Fruit fly (Drosophila melanogaster) whole organism, wandering third instar larva: Measurements from ENCODE around the gene CG13481.

Source experiments
- Abd-B ChIP-seq: fragments of >200 bp; optimal IDR thresholded peaks from 2 replicates; lab custom pipeline; 2017; ENCODE audit warnings: missing biosample characterization, missing genetic modification characterization
- CG32264 ChIP-seq: fragments of 200-800 bp; sonication (Bioruptor generic); optimal IDR thresholded peaks from 2 replicates; lab custom pipeline; 2016; ENCODE audit warnings: missing biosample characterization, missing genetic modification characterization
- CG9705 ChIP-seq: fragments of 200-800 bp; sonication (Bioruptor generic); optimal IDR thresholded peaks from 2 replicates; lab custom pipeline; 2018; ENCODE audit warnings: missing biosample characterization, mild to moderate bottlenecking, missing genetic modification characterization
- CrebA ChIP-seq: fragments of 200-800 bp; sonication (Bioruptor generic); optimal IDR thresholded peaks from 2 replicates; lab custom pipeline; 2016; ENCODE audit warnings: missing biosample characterization, mild to moderate bottlenecking, missing genetic modification characterization, borderline replicate concordance
- Dfd ChIP-seq: fragments of >200 bp; optimal IDR thresholded peaks from 2 replicates; lab custom pipeline; 2017; ENCODE audit warnings: missing biosample characterization, missing genetic modification characterization
- Dif ChIP-seq: fragments of 200-275, 200-300 bp; sonication (Bioruptor generic); optimal IDR thresholded peaks from 2 replicates; lab custom pipeline; 2018; ENCODE audit warnings: missing biosample characterization, missing genetic modification characterization; ENCODE audit not compliant: partially characterized antibody
- GATAd ChIP-seq: sonication (Bioruptor generic); optimal IDR thresholded peaks from 2 replicates; lab custom pipeline; 2016; ENCODE audit warnings: missing biosample characterization, missing genetic modification characterization
- HLH106 ChIP-seq: fragments of 200-800 bp; optimal IDR thresholded peaks from 3 replicates; lab custom pipeline; 2019; ENCODE audit warnings: missing biosample characterization, mild to moderate bottlenecking, missing genetic modification characterization, moderate library complexity
- Hnf4 ChIP-seq: fragments of 200-800 bp; sonication (Bioruptor generic); optimal IDR thresholded peaks from 2 replicates; lab custom pipeline; 2016; ENCODE audit warnings: missing biosample characterization, mild to moderate bottlenecking, missing genetic modification characterization
- Hr78 ChIP-seq: fragments of >200 bp; optimal IDR thresholded peaks from 2 replicates; lab custom pipeline; 2017; ENCODE audit warnings: missing biosample characterization, missing genetic modification characterization
- Hr83 ChIP-seq: fragments of 200-300 bp; sonication (Bioruptor generic); optimal IDR thresholded peaks from 2 replicates; lab custom pipeline; 2016; ENCODE audit warnings: missing biosample characterization, mild to moderate bottlenecking, missing genetic modification characterization, moderate library complexity; ENCODE audit not compliant: poor library complexity, severe bottlenecking
- Jra ChIP-seq: sonication (Bioruptor generic); optimal IDR thresholded peaks from 2 replicates; lab custom pipeline; 2016; ENCODE audit warnings: missing biosample characterization, missing genetic modification characterization
- Mio ChIP-seq: sonication (Bioruptor generic); optimal IDR thresholded peaks from 2 replicates; lab custom pipeline; 2016; ENCODE audit warnings: missing biosample characterization, missing genetic modification characterization
- Myc ChIP-seq: fragments of >200 bp; optimal IDR thresholded peaks from 2 replicates; lab custom pipeline; 2017
- N ChIP-seq: fragments of >200 bp; optimal IDR thresholded peaks from 2 replicates; lab custom pipeline; 2018; ENCODE audit warnings: missing biosample characterization, missing external identifiers, missing genetic modification characterization
- OdsH ChIP-seq: fragments of 200-800 bp; sonication (Bioruptor generic); optimal IDR thresholded peaks from 2 replicates; lab custom pipeline; 2016; ENCODE audit warnings: missing biosample characterization, mild to moderate bottlenecking, missing genetic modification characterization
- Rel ChIP-seq, 2 experiments: fragments of 200-800 bp; sonication (Bioruptor generic) in 1 of 2; optimal IDR thresholded peaks; 2 replicates in 1 of 2; 3 replicates in 1 of 2; lab custom pipeline; 2016 to 2019; ENCODE audit warnings: mild to moderate bottlenecking in 2 of 2, missing biosample characterization in 2 of 2, missing genetic modification characterization in 2 of 2, moderate library complexity in 1 of 2
- Sp1 ChIP-seq: fragments of 200-800 bp; sonication (Bioruptor generic); optimal IDR thresholded peaks from 3 replicates; lab custom pipeline; 2019; ENCODE audit warnings: missing biosample characterization, mild to moderate bottlenecking, missing genetic modification characterization, moderate library complexity
- Vsx2 ChIP-seq: fragments of 200-300, 225-300 bp; sonication (Bioruptor generic); optimal IDR thresholded peaks from 2 replicates; lab custom pipeline; 2018; ENCODE audit warnings: missing biosample characterization, missing genetic modification characterization; ENCODE audit not compliant: partially characterized antibody
- br ChIP-seq: fragments of 200-800 bp; sonication (Bioruptor generic); optimal IDR thresholded peaks from 2 replicates; lab custom pipeline; 2016; ENCODE audit warnings: missing biosample characterization, missing genetic modification characterization
- brk ChIP-seq: fragments of 200-800 bp; sonication (Bioruptor generic); optimal IDR thresholded peaks from 2 replicates; lab custom pipeline; 2016; ENCODE audit warnings: missing biosample characterization, mild to moderate bottlenecking, missing genetic modification characterization
- dl ChIP-seq, 2 experiments: fragments of 175-275, 200-275 bp in 1 of 2; fragments of 200-275 bp in 1 of 2; sonication (Bioruptor generic); optimal IDR thresholded peaks; lab custom pipeline; 2018; ENCODE audit warnings: mild to moderate bottlenecking in 2 of 2, missing biosample characterization in 2 of 2, missing genetic modification characterization in 2 of 2, moderate library complexity in 2 of 2; ENCODE audit not compliant: partially characterized antibody in 2 of 2, insufficient read depth in 1 of 2
- dmrt93B ChIP-seq: fragments of 200-800 bp; sonication (Bioruptor generic); optimal IDR thresholded peaks from 2 replicates; lab custom pipeline; 2018; ENCODE audit warnings: missing biosample characterization, mild to moderate bottlenecking, missing genetic modification characterization
- dsf ChIP-seq: sonication (Bioruptor generic); optimal IDR thresholded peaks from 2 replicates; lab custom pipeline; 2016; ENCODE audit warnings: missing biosample characterization, missing genetic modification characterization, borderline replicate concordance
- ey ChIP-seq: fragments of 200-800 bp; sonication (Bioruptor generic); optimal IDR thresholded peaks from 2 replicates; lab custom pipeline; 2016; ENCODE audit warnings: missing biosample characterization, missing genetic modification characterization
- foxo ChIP-seq, 2 experiments: fragments of 200-800 bp; sonication (Bioruptor generic); optimal IDR thresholded peaks; 2 replicates in 1 of 2; 3 replicates in 1 of 2; lab custom pipeline; 2016 to 2017; ENCODE audit warnings: missing biosample characterization in 2 of 2, missing genetic modification characterization in 2 of 2
- fru ChIP-seq: fragments of 200-800 bp; sonication (Bioruptor generic); optimal IDR thresholded peaks from 3 replicates; lab custom pipeline; 2016; ENCODE audit warnings: missing biosample characterization, mild to moderate bottlenecking, missing genetic modification characterization
- h ChIP-seq: fragments of 200-800 bp; sonication (Bioruptor generic); optimal IDR thresholded peaks from 3 replicates; lab custom pipeline; 2016; ENCODE audit warnings: missing biosample characterization, mild to moderate bottlenecking, missing genetic modification characterization
- jim ChIP-seq: fragments of 175-275, 200-325 bp; sonication (Bioruptor generic); optimal IDR thresholded peaks from 2 replicates; lab custom pipeline; 2016; ENCODE audit warnings: missing biosample characterization, mild to moderate bottlenecking, missing genetic modification characterization
- lola ChIP-seq: fragments of >200 bp; optimal IDR thresholded peaks from 2 replicates; lab custom pipeline; 2017; ENCODE audit warnings: missing biosample characterization, missing genetic modification characterization
- pan ChIP-seq: fragments of >200 bp; optimal IDR thresholded peaks from 2 replicates; lab custom pipeline; 2017
- psq ChIP-seq: fragments of 200-800 bp; sonication (Bioruptor generic); optimal IDR thresholded peaks from 3 replicates; lab custom pipeline; 2017; ENCODE audit warnings: missing biosample characterization, mild to moderate bottlenecking, missing genetic modification characterization, moderate library complexity
- rgr ChIP-seq: fragments of 200-800 bp; sonication (Bioruptor generic); optimal IDR thresholded peaks from 3 replicates; lab custom pipeline; 2016; ENCODE audit warnings: missing biosample characterization, mild to moderate bottlenecking, missing genetic modification characterization
- sage ChIP-seq: fragments of 200-800 bp; sonication (Bioruptor generic); optimal IDR thresholded peaks from 2 replicates; lab custom pipeline; 2016; ENCODE audit warnings: missing biosample characterization, mild to moderate bottlenecking, missing genetic modification characterization
- sv ChIP-seq: fragments of 200-800 bp; sonication (Bioruptor generic); optimal IDR thresholded peaks from 3 replicates; lab custom pipeline; 2016; ENCODE audit warnings: missing biosample characterization, missing genetic modification characterization
- tai ChIP-seq: sonication (Bioruptor generic); optimal IDR thresholded peaks from 2 replicates; lab custom pipeline; 2016; ENCODE audit warnings: missing biosample characterization, missing genetic modification characterization
- usp ChIP-seq: fragments of >200 bp; optimal IDR thresholded peaks from 2 replicates; lab custom pipeline; 2017; ENCODE audit warnings: missing biosample characterization, missing genetic modification characterization
- woc ChIP-seq: sonication (Bioruptor generic); optimal IDR thresholded peaks from 2 replicates; lab custom pipeline; 2016; ENCODE audit warnings: missing biosample characterization, mild to moderate bottlenecking, missing genetic modification characterization

The CG13481 gene

DNA sequence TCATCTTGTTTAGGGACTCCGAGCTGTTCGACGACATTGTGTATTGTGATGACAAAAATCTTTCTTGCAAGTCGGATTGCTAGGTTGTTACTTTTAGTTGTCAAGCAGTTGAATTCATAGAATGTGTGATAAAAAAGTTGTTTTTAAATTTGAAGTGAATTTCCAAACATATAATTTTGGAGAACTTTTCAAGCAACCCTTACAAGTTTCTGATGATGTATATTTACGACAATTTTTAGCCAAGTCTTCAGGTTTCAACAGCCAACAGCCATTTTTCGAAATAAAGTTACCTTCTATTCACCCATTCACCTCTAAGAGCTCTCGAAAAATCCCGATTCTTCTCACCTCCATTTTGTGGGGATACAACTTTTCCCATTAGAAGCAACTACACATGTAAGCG, at the start of gene CG13481:
Gene CG13481 (minus strand): TSS at position 101 of the 400 bp plus-strand sequence.
- TF ChIP-seq Vsx2 (no peak), brk (no peak), br (GFP tag; lab: Kevin White, UChicago) (no peak), h (GFP tag; lab: Kevin White, UChicago) (no peak), Mio (no peak), psq (GFP tag; lab: Kevin White, UChicago) (no peak), Hnf4 (GFP tag; lab: Kevin White, UChicago) (no peak), dmrt93B (GFP tag; lab: Kevin White, UChicago) (no peak), Hr78 (GFP tag; lab: Kevin White, UChicago) (no peak), Dif (GFP tag; lab: Kevin White, UChicago) (no peak), sv (GFP tag; lab: Kevin White, UChicago) (no peak), pan (no peak), dsf (GFP tag; lab: Kevin White, UChicago) (no peak), N (GFP tag; lab: Kevin White, UChicago) (no peak), CrebA (no peak), Rel (GFP tag; optimal IDR thresholded peaks at IDR 0.05; lab: Kevin White, UChicago) (no peak), Rel (tag; optimal IDR thresholded peaks at IDR 0.05; lab: Kevin White, UChicago) (no peak), fru (GFP tag; lab: Kevin White, UChicago) (no peak), ey (GFP tag; lab: Kevin White, UChicago) (no peak)

DNA sequence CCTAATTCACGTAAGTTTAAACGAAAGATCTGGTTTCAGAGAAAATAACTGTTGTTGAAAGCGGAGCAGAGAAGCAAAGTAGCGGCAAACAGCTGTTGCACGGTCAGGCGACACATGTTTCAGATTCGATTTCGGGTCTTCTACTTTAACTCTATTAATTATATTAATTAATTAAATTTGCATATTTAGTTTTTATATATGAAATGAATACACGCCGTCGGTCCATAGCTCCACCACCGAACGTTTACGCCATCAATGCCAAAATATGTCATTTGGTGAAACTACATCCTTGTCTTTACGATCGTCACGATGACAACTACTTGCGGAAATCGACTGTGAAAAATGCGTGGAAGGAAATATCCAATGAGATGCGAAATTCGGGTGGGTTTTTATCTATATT, 41.4 kb upstream of the CG13481 start:
- TF ChIP-seq Sp1 (GFP tag; lab: Kevin White, UChicago) (peak; percentile 43), h (GFP tag; lab: Kevin White, UChicago) (peak; percentile 4), rgr (peak; percentile 27), Mio (no peak), tai (GFP tag; lab: Kevin White, UChicago) (no peak), CG9705 (GFP tag; lab: Kevin White, UChicago) (peak; percentile 6), brk (no peak), sage (GFP tag; lab: Kevin White, UChicago) (peak; percentile 18), HLH106 (tag; lab: Kevin White, UChicago) (peak; percentile 65), foxo (GFP tag; optimal IDR thresholded peaks at IDR 0.05; lab: Kevin White, UChicago) (peak in 1 of 2 experiments; percentile 18)
- TF ChIP-seq, all 38 proteins: peak for 7

DNA sequence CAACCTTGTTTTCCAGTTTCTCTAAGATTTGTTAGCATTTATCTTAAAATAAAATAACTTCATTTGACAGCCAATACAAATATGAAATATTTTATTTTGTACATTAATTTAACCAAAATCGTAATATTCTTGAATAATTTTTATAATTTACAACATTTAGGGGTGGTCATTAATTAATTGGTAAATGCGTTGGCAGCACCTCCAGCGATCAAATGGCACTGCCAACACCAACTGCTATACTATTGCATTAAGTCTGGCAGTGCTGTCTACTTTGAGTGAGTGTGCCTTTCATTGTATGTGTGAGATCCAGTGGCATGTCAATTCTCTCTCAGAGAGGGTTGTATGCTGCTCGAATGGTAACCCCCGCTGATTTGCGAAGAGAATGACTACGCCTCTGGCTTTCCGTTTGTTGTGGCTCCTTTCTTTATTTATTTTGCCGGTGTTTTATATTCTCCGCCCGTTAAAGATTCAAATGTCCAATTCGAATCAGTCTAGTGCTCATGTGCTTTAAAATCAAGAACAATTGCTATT, 40.7 kb upstream of the CG13481 start, which contains the start of gene CG3919:
Gene CG3919 (plus strand): TSS at position 481 of the 531 bp plus-strand sequence.
- peak in 1 of 2 experiments; percentile 86 for TF ChIP-seq foxo (GFP tag; optimal IDR thresholded peaks at IDR 0.05; lab: Kevin White, UChicago)
- peak; percentile 88 for TF ChIP-seq tai (GFP tag; lab: Kevin White, UChicago)
- TF ChIP-seq HLH106 (tag; lab: Kevin White, UChicago): peak; percentile 66
- no peak for TF ChIP-seq usp
- peak; percentile 42 for TF ChIP-seq dmrt93B (GFP tag; lab: Kevin White, UChicago)
- TF ChIP-seq Hnf4 (GFP tag; lab: Kevin White, UChicago): peak; percentile 89
- TF ChIP-seq sage (GFP tag; lab: Kevin White, UChicago): peak; percentile 28
- TF ChIP-seq Mio: peak; percentile 56
- peak in 1 of 2 experiments; percentile 75 for TF ChIP-seq dl (GFP tag; optimal IDR thresholded peaks at IDR 0.05; lab: Kevin White, UChicago; ENCODE audit: insufficient read depth in 1 of 2, partially characterized antibody in 2 of 2)
- no peak for TF ChIP-seq Vsx2
- TF ChIP-seq GATAd (GFP tag; lab: Kevin White, UChicago): no peak
- peak; percentile 77 for TF ChIP-seq CG32264 (GFP tag; lab: Kevin White, UChicago)
- TF ChIP-seq Hr83: peak; percentile 99
- peak; percentile 48 for TF ChIP-seq Sp1 (GFP tag; lab: Kevin White, UChicago)
- TF ChIP-seq rgr: peak; percentile 83
- TF ChIP-seq brk: peak; percentile 62
- TF ChIP-seq dsf (GFP tag; lab: Kevin White, UChicago): no peak
- peak; percentile 56 for TF ChIP-seq CrebA
- no peak for TF ChIP-seq Hr78 (GFP tag; lab: Kevin White, UChicago)
- peak; percentile 57 for TF ChIP-seq OdsH
- TF ChIP-seq N (GFP tag; lab: Kevin White, UChicago): no peak
- TF ChIP-seq fru (GFP tag; lab: Kevin White, UChicago): peak; percentile 67
- TF ChIP-seq Jra (GFP tag; lab: Kevin White, UChicago): peak; percentile 81
- TF ChIP-seq Dfd (GFP tag; lab: Kevin White, UChicago): no peak
- TF ChIP-seq br (GFP tag; lab: Kevin White, UChicago): peak; percentile 79
- TF ChIP-seq Abd-B (GFP tag; lab: Kevin White, UChicago): no peak
- peak; percentile 65 for TF ChIP-seq h (GFP tag; lab: Kevin White, UChicago)
- peak; percentile 70 for TF ChIP-seq Dif (GFP tag; lab: Kevin White, UChicago)
- peak; percentile 27 for TF ChIP-seq Rel (GFP tag; optimal IDR thresholded peaks at IDR 0.05; lab: Kevin White, UChicago)
- peak; percentile 41 for TF ChIP-seq Rel (tag; optimal IDR thresholded peaks at IDR 0.05; lab: Kevin White, UChicago)
- TF ChIP-seq ey (GFP tag; lab: Kevin White, UChicago): peak; percentile 70
- TF ChIP-seq pan: no peak
- peak; percentile 87 for TF ChIP-seq woc (GFP tag; lab: Kevin White, UChicago)
- peak; percentile 57 for TF ChIP-seq sv (GFP tag; lab: Kevin White, UChicago)
- TF ChIP-seq CG9705 (GFP tag; lab: Kevin White, UChicago): peak; percentile 50
- no peak for TF ChIP-seq Myc (lab: Kevin White, UChicago)
- peak; percentile 93 for TF ChIP-seq psq (GFP tag; lab: Kevin White, UChicago)
- TF ChIP-seq jim: peak; percentile 74
- no peak for TF ChIP-seq lola (GFP tag; lab: Kevin White, UChicago)
